Worm (Caenorhabditis elegans): ENCODE results near the gene chil-7.

DNA sequence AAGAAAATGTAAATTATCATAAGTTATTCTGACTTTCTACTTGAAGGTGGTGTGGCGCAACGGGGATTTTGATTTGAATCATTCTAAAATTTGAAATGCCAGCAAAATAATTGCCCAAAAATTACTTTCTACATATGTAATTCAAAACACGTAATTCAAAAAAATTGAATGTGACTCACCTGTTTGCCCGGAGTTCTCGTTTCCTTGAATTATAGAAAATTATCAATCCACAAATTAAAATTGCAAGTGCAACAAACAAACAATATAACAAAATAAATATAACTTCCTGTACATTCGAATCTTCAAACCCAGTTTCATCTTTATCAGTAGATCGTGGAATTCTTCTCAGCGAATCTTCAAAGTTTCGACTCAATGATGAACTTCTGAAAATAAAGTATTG, 2.8 kb downstream of the chil-7 start:
- no peak for TF ChIP-seq ceh-6 (GFP tag; optimal IDR thresholded peaks at IDR 0.05)
- no peak for TF ChIP-seq odd-2 (tag; optimal IDR thresholded peaks at IDR 0.05)
